Worm (Caenorhabditis elegans) whole organism, midembryonic: Measurements from ENCODE around the gene gpb-1.

Experiments
- T22C8.4 ChIP-seq: fragments of 200-800 bp; sonication (Bioruptor generic); IDR thresholded peaks from 2 replicates; pipeline ENCODE4 v1.3.6; 2022; ENCODE audit warnings: missing genetic modification characterization, missing compliant biosample characterization
- cog-1 ChIP-seq: sonication (generic microtip); optimal IDR thresholded peaks from 2 replicates; lab custom pipeline; 2016; ENCODE audit warnings: missing genetic modification characterization, missing compliant biosample characterization
- flt-1 ChIP-seq: fragments of 200-800 bp; sonication (Bioruptor generic); IDR thresholded peaks from 2 replicates; pipeline ENCODE4 v1.3.6; 2022; ENCODE audit warnings: missing genetic modification characterization, missing compliant biosample characterization
- klf-2 ChIP-seq: fragments of 200-800 bp; sonication (Bioruptor generic); conservative IDR thresholded peaks from 2 replicates; pipeline ENCODE4 v1.3.6; 2022; ENCODE audit warnings: missing genetic modification reagents, missing genetic modification characterization, missing compliant biosample characterization
- med-1 ChIP-seq: sonication (generic microtip); optimal IDR thresholded peaks from 2 replicates; lab custom pipeline; 2017; ENCODE audit warnings: missing genetic modification characterization, mild to moderate bottlenecking, missing compliant biosample characterization, antibody characterized with exemption, missing genetic modification reagents; ENCODE audit not compliant: insufficient read depth
- ref-1 ChIP-seq: fragments of 200-800 bp; sonication (Bioruptor generic); conservative IDR thresholded peaks from 2 replicates; pipeline ENCODE4 v1.3.6; 2022; ENCODE audit warnings: missing genetic modification reagents, missing genetic modification characterization, missing compliant biosample characterization
- tab-1 ChIP-seq: fragments of 200-800 bp; sonication (Bioruptor generic); IDR thresholded peaks from 2 replicates; pipeline ENCODE4 v1.3.6; 2022; ENCODE audit warnings: missing genetic modification characterization, missing compliant biosample characterization
- ztf-23 ChIP-seq: fragments of 200-800 bp; sonication (Bioruptor generic); IDR thresholded peaks from 2 replicates; pipeline ENCODE4 v1.3.6; 2022; ENCODE audit warnings: missing genetic modification reagents, missing genetic modification characterization, missing compliant biosample characterization
- ztf-29 ChIP-seq: fragments of 200-800 bp; sonication (Bioruptor generic); IDR thresholded peaks from 2 replicates; pipeline ENCODE4 v1.3.6; 2022; ENCODE audit warnings: missing genetic modification reagents, missing genetic modification characterization, missing compliant biosample characterization

Gene gpb-1

DNA sequence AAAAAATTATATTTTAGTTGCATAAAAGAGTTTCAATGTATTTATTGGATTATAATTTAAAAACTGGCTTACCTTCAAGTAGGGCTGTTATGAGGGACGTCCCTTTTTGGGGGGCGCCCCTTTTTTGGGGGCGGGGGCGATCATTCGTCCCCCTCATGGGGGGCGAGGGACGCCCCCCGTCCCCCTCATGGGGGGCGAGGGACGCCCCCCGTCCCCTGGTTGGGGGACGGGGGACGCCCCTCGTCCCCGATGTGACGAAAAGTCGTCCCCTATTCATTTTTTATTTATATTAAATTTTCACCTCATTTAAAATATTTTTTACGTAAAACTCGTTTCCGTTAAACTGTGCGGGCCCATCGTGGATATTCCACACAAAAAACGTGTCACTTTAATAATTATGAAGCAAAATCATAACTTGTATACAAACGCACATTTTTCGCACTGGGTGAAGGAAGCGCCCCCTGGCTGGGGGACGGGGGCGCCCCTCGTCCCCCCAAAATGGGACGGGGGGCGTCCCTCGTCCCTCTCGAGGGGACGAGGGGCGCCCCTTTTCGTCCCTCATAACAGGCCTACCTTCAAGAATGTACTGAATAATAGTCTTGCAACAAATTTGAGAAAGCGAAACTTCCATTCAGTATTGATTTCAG is 17.2 kb upstream of the gpb-1 start:
- TF ChIP-seq cog-1 (tag; lab: Kevin White, UChicago) (no peak), tab-1 (GFP tag; lab: Robert Waterston, UW) (0 out of 2 replicates have a peak, but pooled peaks have one; percentile 28)

DNA sequence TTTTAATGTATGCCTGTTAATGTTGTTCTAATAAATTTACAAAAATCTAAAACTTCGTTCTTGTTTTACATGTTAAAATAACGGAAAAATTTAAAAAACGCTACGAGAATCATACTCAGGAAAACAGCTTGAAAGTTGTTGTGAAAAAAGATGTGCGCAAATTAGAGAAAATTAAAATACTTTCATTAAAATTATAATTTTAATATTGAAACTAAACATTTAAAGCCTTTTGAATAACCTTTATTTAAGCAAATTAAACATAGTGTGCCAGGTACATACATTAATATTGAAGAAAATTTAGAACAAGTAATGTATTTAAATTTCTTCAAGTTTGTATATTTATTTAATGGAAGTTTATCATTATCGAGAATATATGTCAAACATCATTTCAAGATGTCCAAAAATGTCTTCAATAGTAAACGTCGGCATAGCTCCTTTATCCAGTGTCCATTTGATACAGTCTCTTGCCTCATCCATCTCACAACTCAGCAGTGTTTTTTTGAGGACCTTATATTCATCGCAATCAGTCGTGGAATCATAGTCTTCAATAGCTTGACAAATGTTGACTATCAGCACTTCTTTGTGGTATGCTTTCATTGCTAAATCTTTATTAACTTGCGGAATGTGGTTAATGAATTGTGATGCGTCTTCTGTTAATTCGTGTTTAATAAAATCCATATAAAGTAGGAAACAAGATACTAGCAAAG is 13.5 kb upstream of the gpb-1 start:
- TF ChIP-seq klf-2 (no peak), ztf-23 (GFP tag; lab: Robert Waterston, UW) (no peak), T22C8.4 (GFP tag; lab: Robert Waterston, UW) (no peak), tab-1 (GFP tag; lab: Robert Waterston, UW) (no peak), ztf-29 (GFP tag; lab: Robert Waterston, UW) (no peak), ref-1 (GFP tag; lab: Robert Waterston, UW) (no peak), med-1 (GFP tag; lab: Kevin White, UChicago) (no peak), cog-1 (tag; lab: Kevin White, UChicago) (no peak), flt-1 (GFP tag; lab: Robert Waterston, UW) (no peak)

DNA sequence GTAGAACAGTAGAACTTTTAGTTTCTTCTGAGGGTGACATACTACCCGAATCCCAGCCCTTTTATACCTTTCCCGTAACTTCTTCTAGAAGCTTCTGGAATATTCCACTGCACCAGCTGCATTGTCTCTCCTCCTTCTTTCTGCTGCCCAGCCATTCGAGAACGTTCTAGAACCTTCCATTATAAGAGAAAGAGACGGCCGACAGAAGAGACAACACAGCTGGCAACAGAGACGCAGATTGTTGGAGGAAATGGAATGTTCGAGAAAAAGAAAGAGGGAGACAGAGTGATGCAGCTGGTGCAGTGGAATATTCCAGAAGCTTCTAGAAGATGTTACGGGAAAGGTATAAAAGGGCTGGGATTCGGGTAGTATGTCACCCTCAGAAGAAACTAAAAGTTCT is 10.9 kb upstream of the gpb-1 start, which contains the start of the genes F44E5.4 and F44E5.5:
Gene F44E5.4, minus strand, starts transcription at position 35 of the 400 bp plus-strand sequence.
Gene F44E5.5, plus strand, starts transcription at position 386 of the 400 bp plus-strand sequence.
- TF ChIP-seq klf-2 (peak; percentile 79), ref-1 (GFP tag; lab: Robert Waterston, UW) (peak; percentile 50; the same call in 1 of the 2 replicates), tab-1 (GFP tag; lab: Robert Waterston, UW) (peak; percentile 61; the same call in 1 of the 2 replicates), ztf-29 (GFP tag; lab: Robert Waterston, UW) (peak; percentile 72), T22C8.4 (GFP tag; lab: Robert Waterston, UW) (peak; percentile 66), cog-1 (tag; lab: Kevin White, UChicago) (peak; percentile 66), ztf-23 (GFP tag; lab: Robert Waterston, UW) (peak; percentile 91), flt-1 (GFP tag; lab: Robert Waterston, UW) (peak; percentile 97)

DNA sequence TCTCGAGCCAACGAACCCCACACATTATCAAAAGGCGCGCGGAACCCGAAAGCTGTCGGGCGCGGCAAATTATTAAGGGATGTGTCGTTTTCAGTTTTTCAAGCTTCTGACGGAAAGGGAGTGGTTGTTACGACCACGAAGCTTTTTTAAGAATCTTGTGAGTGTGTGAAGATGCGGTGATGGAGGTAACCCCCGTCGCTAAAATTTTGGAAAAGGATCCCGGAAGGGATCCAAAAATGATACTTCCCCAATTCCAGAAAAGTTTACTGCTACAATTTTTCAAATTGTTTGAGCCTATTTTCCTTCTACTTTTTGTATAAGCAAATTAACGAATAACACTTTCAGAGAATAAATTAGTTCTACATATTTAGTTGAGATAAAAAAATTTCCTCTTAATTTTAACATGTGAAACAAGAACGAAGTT is 8.3 kb upstream of the gpb-1 start:
- TF ChIP-seq flt-1 (GFP tag; lab: Robert Waterston, UW): no peak

DNA sequence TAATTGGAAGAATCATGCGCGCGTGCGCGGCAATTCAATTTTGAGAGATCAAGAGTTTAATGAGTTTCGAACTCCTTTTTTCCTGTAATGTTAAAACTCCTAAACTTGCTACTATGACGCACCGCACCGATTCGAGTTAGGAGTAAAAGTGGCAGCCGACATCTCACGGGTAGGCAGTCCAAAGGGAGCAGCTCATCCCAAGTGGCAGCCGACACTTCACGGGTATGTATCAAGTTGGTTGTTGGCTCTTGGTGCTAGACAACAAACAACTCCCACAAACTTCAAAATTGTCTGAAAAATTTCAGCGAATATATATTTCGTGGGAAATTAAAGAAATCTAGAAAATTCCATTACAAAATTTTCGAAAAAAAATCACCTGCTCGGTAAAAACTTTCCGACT is 4.8 kb upstream of the gpb-1 start:
- TF ChIP-seq ztf-29 (GFP tag; lab: Robert Waterston, UW): no peak
- TF ChIP-seq T22C8.4 (GFP tag; lab: Robert Waterston, UW): no peak
- TF ChIP-seq klf-2: no peak
- TF ChIP-seq ztf-23 (GFP tag; lab: Robert Waterston, UW): no peak
- no peak for TF ChIP-seq tab-1 (GFP tag; lab: Robert Waterston, UW)
- TF ChIP-seq ref-1 (GFP tag; lab: Robert Waterston, UW): no peak
- TF ChIP-seq cog-1 (tag; lab: Kevin White, UChicago): no peak
- no peak for TF ChIP-seq flt-1 (GFP tag; lab: Robert Waterston, UW)
- no peak for TF ChIP-seq med-1 (GFP tag; lab: Kevin White, UChicago)

DNA sequence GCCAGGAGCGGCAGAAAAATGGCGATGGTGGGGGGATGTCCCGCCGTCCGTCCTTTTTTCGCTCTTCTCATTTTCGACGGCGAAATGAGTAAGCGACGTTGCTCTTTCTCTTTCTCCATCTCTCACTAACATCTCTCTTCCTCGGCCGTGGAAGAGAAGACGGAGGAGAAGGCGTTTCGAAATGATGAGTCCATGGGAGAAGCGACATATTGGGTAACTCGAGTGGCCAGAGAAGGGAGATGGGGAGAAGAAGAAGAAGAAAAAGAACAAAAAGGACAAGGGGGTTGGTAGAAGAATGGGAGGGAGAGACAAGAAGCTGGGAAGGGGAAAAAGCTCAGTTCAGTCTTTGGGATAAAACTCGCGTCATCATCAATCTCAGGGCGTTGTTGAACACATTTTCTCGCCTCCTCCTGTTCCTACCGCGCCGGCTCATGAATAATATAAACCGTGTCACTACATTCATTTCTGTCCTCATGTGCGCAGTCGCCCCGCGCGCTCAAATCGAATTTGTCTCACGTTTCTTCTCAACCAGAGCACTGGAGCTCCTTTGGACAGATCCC is 3.3 kb upstream of the gpb-1 start:
- TF ChIP-seq flt-1 (GFP tag; lab: Robert Waterston, UW) (no peak), ztf-23 (GFP tag; lab: Robert Waterston, UW) (0 out of 2 replicates have a peak, but pooled peaks have one; percentile 53), cog-1 (tag; lab: Kevin White, UChicago) (no peak), ref-1 (GFP tag; lab: Robert Waterston, UW) (no peak)

DNA sequence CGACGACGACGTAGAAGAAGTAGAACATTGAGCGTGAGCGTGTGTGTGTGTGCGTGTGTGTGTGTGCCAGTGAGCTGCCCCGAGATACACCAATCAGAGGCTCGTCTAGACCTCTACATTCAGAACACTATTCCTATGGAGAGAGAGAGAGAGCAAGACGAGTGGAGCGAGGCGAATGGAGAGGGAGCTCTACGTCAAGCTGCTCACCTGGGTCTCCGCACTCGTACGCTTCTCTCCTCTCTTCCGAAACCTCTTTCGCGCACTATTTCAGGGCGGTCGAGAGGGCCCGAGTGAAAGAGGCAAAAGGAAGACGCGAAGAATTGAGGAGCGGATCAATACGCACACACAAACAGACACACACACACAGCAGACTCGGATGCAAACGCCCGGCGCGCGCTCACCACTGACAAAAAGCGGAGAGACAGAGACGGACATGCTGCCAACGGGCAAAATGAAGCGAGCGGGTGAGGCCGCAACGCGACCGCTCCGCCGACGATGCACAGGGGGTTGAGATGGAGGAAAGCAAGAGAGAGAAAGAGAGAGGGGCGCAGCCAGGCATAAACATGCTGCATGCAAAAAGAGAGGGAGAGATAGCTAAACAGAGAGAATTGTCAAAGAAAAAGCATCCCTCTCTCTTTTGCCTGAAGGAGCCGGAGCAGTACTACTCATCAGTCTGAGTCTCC is 1.2 kb upstream of the gpb-1 start:
- TF ChIP-seq med-1 (GFP tag; lab: Kevin White, UChicago) (no peak), flt-1 (GFP tag; lab: Robert Waterston, UW) (peak; percentile 61; the same call in 1 of the 2 replicates), ztf-23 (GFP tag; lab: Robert Waterston, UW) (peak; percentile 65; the same call in 1 of the 2 replicates), klf-2 (no peak), T22C8.4 (GFP tag; lab: Robert Waterston, UW) (peak; percentile 86), cog-1 (tag; lab: Kevin White, UChicago) (peak; percentile 93)

DNA sequence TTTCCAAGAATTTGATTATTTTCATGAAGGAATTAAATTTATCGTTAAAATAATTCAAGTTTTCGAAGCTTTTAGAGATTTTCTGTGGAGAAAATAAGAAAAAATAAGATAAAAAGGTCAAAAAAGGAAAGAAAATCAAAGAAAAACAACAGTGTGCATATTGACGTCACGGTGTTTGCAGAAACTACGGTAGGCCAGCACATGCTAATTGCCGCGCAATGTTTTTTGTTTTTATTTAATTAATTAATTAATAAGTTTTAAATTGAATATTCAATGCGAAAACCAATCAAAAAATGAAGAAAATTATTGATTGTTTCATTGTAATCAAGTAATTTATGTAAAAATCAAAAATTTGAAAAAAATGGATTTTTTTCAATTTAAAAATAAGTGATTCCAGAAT is 522 bp downstream of the gpb-1 start:
- TF ChIP-seq tab-1 (GFP tag; lab: Robert Waterston, UW): no peak
- TF ChIP-seq ref-1 (GFP tag; lab: Robert Waterston, UW): no peak
- 0 out of 2 replicates have a peak, but pooled peaks have one; percentile 8 for TF ChIP-seq flt-1 (GFP tag; lab: Robert Waterston, UW)

DNA sequence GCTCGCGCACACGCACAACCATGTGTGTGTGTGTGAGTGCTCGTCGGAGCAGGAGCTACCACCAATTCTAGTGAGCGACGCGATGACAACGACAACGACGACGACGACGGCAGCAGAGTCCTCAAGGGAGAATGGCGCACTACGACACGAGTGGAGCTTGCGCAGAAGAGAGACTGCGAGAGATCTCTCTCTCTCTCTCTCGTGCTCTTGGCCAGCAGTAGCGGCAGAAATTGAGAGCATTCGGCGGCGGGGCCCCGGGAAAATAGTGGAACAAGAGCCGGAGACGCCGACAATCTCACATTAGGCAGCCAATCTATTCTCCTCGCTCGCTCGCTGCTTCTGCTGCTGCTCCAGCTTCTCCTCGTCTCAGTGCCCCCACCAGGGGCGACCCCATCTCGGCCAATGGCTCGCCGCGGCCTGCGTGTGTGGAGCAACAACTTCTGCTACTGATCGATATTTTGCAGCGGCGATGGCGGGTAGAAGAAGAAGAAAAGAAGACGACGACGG is 1.6 kb downstream of the gpb-1 start:
- TF ChIP-seq cog-1 (tag; lab: Kevin White, UChicago) (no peak), T22C8.4 (GFP tag; lab: Robert Waterston, UW) (peak; percentile 48; the same call in 1 of the 2 replicates), flt-1 (GFP tag; lab: Robert Waterston, UW) (peak; percentile 60; the same call in 1 of the 2 replicates), tab-1 (GFP tag; lab: Robert Waterston, UW) (peak; percentile 64; the same call in 1 of the 2 replicates), ztf-29 (GFP tag; lab: Robert Waterston, UW) (no peak), ztf-23 (GFP tag; lab: Robert Waterston, UW) (0 out of 2 replicates have a peak, but pooled peaks have one; percentile 37)
